Worm (Caenorhabditis elegans): ENCODE results near the gene mif-1.

Gene mif-1

DNA sequence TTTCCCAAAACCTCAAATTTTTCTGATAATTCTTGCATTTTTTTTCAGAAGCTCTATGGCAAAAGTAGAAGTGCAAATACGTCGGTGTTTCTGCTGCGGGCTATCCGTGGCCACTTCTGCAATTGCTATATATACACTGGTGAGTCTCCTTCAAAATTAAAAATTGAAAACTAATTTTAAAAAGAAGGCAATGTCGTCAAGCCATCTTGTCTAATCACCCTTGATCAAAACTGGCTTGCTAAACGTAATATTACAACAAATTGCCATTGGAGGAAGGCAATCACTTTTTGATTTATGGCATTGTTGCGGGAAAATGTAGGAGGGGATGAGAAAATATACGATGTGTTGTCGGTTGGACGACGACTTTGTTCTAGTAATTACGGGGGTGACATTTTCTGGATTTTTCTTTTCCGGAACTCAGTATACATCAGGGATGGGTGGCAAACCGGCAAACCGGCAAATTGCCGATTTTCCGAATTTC, 31.4 kb upstream of the mif-1 start, which contains the start of gene C18D11.1:
Gene C18D11.1 (plus strand): TSS at position 51 of the 481 bp plus-strand sequence.
- TF ChIP-seq unc-62 (GFP tag; optimal IDR thresholded peaks at IDR 0.05) (peak; percentile 60), sptf-1 (tag; optimal IDR thresholded peaks at IDR 0.05) (no peak)

DNA sequence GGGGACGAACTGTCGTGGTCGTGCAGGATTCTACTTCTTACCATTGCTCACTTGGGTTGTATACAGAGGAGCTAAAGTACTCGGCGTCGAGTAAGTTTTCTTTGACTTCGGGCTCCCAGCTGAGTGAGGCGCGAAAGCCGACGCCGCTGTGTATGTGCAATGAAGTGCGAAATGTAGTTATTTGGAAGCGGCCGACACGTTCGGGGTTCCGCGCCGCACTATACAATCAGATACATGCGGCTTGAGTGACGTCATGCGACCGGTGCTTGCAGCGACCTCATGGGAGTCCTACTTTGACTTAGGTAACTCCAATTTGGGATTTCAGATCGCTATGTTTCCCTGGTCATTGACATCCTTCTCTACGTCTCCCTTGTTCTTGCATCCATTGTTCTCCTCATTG, 30.1 kb upstream of the mif-1 start:
- TF ChIP-seq hlh-1 (tag; optimal IDR thresholded peaks at IDR 0.05) (no peak), ces-1 (GFP tag; optimal IDR thresholded peaks at IDR 0.05) (no peak), ceh-83 (GFP tag; optimal IDR thresholded peaks at IDR 0.05) (no peak), cnd-1 (tag; optimal IDR thresholded peaks at IDR 0.05) (no peak), sptf-1 (tag; optimal IDR thresholded peaks at IDR 0.05) (no peak), snpc-4 (tag; optimal IDR thresholded peaks at IDR 0.05) (no peak), mab-5 (tag; optimal IDR thresholded peaks at IDR 0.05) (no peak), lsy-2 (tag; optimal IDR thresholded peaks at IDR 0.05) (no peak), nhr-2 (tag; optimal IDR thresholded peaks at IDR 0.05) (no peak), unc-39 (tag; optimal IDR thresholded peaks at IDR 0.05) (no peak), ceh-39 (tag; optimal IDR thresholded peaks at IDR 0.05) (no peak), elt-1 (tag; optimal IDR thresholded peaks at IDR 0.05; ENCODE audit: borderline replicate concordance, insufficient read depth) (no peak), lin-32 (GFP tag; optimal IDR thresholded peaks at IDR 0.05) (no peak), unc-120 (tag; optimal IDR thresholded peaks at IDR 0.05; ENCODE audit: poor library complexity, severe bottlenecking) (no peak), nhr-12 (tag; optimal IDR thresholded peaks at IDR 0.05) (no peak), nhr-28 (tag; optimal IDR thresholded peaks at IDR 0.05) (no peak), lin-13 (tag; optimal IDR thresholded peaks at IDR 0.05) (no peak), blmp-1 (tag; optimal IDR thresholded peaks at IDR 0.05) (no peak), unc-62 (GFP tag; optimal IDR thresholded peaks at IDR 0.05) (no peak)

DNA sequence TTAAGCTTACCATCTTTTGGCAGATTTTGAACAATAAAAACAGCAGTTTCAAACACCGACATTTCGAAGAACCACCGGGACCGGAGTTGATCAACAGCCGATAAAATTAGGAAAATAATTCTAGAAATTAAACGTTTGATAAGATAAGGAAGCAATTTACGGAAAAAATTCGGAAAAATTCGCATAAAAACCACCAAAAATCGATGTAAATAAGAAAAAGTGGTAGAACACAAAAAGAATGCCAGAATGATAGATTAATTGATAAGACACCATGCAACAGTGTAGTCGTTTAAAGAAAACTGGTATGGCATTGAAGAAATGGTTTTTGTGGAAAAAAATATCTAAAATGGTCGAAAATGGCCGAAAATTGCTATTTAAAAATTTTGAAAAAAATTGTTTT, 25.5 kb upstream of the mif-1 start, which contains the start of gene maa-1:
Gene maa-1 (minus strand): TSS at position 120 of the 400 bp plus-strand sequence.
- no peak for TF ChIP-seq ham-2 (GFP tag; optimal IDR thresholded peaks at IDR 0.05)

DNA sequence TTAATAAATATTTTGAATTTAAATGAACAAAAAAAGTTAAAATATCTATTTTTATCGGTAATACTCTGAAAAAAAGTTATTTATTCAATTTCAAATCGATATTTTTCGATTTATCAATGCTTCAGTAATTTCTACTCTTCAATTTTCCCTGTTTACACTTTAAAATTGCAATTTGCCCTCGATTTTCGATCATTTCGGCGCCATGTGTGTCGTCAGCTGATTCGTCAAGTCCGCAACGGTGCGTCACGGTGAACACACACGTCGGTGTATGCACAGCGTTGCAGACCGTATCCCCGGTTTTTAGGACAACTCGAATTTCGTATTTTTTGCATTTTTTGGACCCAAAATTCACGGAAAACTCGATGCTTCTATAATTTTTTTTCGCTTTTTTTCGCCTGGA, 24.7 kb upstream of the mif-1 start, which contains the start of gene C18D11.3:
Gene C18D11.3 (plus strand): TSS at position 189 of the 400 bp plus-strand sequence.
- TF ChIP-seq unc-120 (tag; optimal IDR thresholded peaks at IDR 0.05; ENCODE audit: poor library complexity, severe bottlenecking) (peak; percentile 63), flh-1 (GFP tag; optimal IDR thresholded peaks at IDR 0.05) (no peak), nhr-76 (tag; optimal IDR thresholded peaks at IDR 0.05) (no peak), mep-1 (tag; optimal IDR thresholded peaks at IDR 0.05) (peak; percentile 74), ceh-43 (GFP tag; optimal IDR thresholded peaks at IDR 0.05) (peak; percentile 8), mab-5 (tag; optimal IDR thresholded peaks at IDR 0.05) (no peak), pha-4 (tag; optimal IDR thresholded peaks at IDR 0.05) (peak; percentile 78), bed-3 (GFP tag; optimal IDR thresholded peaks at IDR 0.05) (no peak), nhr-237 (tag; optimal IDR thresholded peaks at IDR 0.05) (peak; percentile 46), drap-1 (GFP tag; optimal IDR thresholded peaks at IDR 0.05) (no peak), elt-3 (tag; optimal IDR thresholded peaks at IDR 0.05) (no peak), lin-13 (tag; optimal IDR thresholded peaks at IDR 0.05) (peak; percentile 74), nhr-12 (tag; optimal IDR thresholded peaks at IDR 0.05) (no peak), M03D4.4 (tag; optimal IDR thresholded peaks at IDR 0.05) (peak; percentile 10), ces-1 (GFP tag; optimal IDR thresholded peaks at IDR 0.05) (peak; percentile 13), blmp-1 (tag; optimal IDR thresholded peaks at IDR 0.05) (no peak), cnd-1 (tag; optimal IDR thresholded peaks at IDR 0.05) (no peak), nhr-28 (tag; optimal IDR thresholded peaks at IDR 0.05) (no peak), mls-2 (tag; optimal IDR thresholded peaks at IDR 0.05) (peak; percentile 7), ham-2 (GFP tag; optimal IDR thresholded peaks at IDR 0.05) (no peak), ztf-11 (tag; optimal IDR thresholded peaks at IDR 0.05) (no peak), unc-39 (tag; optimal IDR thresholded peaks at IDR 0.05) (no peak), unc-62 (GFP tag; optimal IDR thresholded peaks at IDR 0.05) (peak; percentile 11), ceh-83 (GFP tag; optimal IDR thresholded peaks at IDR 0.05) (no peak), sptf-1 (tag; optimal IDR thresholded peaks at IDR 0.05) (peak; percentile 21), sem-2 (GFP tag; optimal IDR thresholded peaks at IDR 0.05) (no peak), hlh-1 (tag; optimal IDR thresholded peaks at IDR 0.05) (peak; percentile 94), elt-1 (tag; optimal IDR thresholded peaks at IDR 0.05; ENCODE audit: borderline replicate concordance, insufficient read depth) (no peak), lsy-2 (tag; optimal IDR thresholded peaks at IDR 0.05) (peak; percentile 95), snpc-4 (tag; optimal IDR thresholded peaks at IDR 0.05) (no peak), ceh-39 (tag; optimal IDR thresholded peaks at IDR 0.05) (peak; percentile 1), tbx-8 (GFP tag; optimal IDR thresholded peaks at IDR 0.05) (no peak), nhr-2 (tag; optimal IDR thresholded peaks at IDR 0.05) (no peak), lin-32 (GFP tag; optimal IDR thresholded peaks at IDR 0.05) (no peak), zip-8 (tag; optimal IDR thresholded peaks at IDR 0.05) (no peak)

Measured in whole organism, mixed stage, embryonic.